Worm (Caenorhabditis elegans): Measurements from ENCODE around the gene F41E6.8.
"Not testable (repeated sequence)": the region's sequence is repeated elsewhere in the genome, so short reads cannot be mapped to it uniquely, and the experiment has no call there.

F41E6.8 gene

DNA sequence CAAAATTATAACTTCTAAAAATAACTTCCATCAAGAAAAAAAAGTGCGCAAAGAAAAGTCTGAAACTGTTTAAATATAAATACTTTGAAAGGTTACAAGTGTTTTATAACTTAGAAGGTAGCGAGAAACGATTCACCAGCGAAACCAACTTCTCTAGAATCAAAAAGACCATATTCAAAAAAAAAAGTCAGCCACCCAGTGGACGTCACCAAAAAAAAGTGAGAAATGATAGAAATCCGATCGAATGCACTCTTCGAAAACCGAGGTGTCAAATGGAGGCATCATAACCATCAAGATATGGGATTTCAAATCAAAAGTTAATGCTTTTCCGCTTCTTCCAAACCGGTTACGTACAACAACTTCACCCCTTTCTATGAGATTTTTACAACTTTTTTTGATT lies 14.8 kb downstream of the F41E6.8 start:
- no peak for TF ChIP-seq unc-62 (GFP tag; optimal IDR thresholded peaks at IDR 0.05)

DNA sequence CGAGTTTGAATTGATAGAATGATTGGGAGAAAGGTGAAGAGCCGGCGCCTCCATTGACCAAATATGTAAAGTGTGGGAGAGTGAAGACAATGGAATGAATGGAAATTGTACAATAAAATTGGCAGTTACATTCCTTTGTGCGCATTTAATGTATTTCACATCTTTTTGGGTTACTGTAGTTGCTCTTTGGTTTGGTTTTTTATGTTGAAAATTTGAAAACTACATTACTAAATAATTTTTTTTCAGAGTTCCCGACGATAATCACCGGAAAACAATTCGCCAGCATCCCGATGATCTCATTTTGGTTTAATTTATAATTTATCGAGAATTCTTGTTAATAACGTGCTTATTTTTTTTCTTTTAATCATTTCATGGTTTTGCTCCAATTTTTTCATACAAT lies 20.4 kb downstream of the F41E6.8 start, which contains the start of gene C10B5.1:
Gene C10B5.1, plus strand, starts transcription at position 301 of the 400 bp plus-strand sequence.
- no peak for TF ChIP-seq unc-62 (GFP tag; optimal IDR thresholded peaks at IDR 0.05)

DNA sequence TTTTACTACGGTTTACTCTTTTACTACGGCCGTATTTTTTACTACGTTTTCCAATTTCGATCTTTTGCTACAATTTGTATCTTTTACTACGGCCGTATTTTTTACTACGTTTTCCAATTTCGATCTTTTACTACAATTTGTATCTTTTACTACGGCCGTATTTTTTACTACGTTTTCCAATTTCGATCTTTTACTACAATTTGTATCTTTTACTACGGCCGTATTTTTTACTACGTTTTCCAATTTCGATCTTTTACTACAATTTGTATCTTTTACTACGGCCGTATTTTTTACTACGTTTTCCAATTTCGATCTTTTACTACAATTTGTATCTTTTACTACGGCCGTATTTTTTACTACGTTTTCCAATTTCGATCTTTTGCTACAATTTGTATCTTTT lies 26.6 kb downstream of the F41E6.8 start, which contains the start of gene F25G6.1:
Gene F25G6.1, plus strand, starts transcription at position 301 of the 400 bp plus-strand sequence.
- TF ChIP-seq unc-62 (GFP tag; optimal IDR thresholded peaks at IDR 0.05), result not testable (repeated sequence)

DNA sequence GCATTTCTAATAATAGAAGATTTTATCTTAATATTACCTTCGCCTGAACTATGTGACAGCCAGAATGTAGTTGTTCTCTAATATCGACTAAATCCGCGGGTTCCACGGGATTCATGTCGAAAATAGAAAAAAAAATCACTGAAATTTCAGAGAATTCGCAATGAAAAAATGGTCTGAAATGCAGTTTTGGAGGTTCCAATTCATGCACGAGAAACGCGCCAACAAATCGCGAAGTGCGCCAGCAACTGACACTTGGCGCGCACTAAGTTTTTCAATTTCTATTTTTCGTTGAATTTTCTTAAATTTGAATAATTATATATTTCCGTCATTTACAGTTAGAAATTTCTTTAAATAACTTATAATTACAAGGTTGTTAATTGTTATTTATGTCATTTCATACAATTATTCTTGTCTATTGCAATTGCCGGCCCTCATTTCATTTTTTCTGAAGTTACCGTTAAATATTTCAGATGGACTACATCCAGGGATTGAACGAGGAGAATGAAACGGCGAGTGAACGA lies 31.4 kb downstream of the F41E6.8 start, which contains the start of the genes F25G6.9 and symk-1:
Gene F25G6.9, minus strand, starts transcription at position 160 of the 521 bp plus-strand sequence.
Gene symk-1, plus strand, starts transcription at position 471 of the 521 bp plus-strand sequence.
- TF ChIP-seq unc-62 (GFP tag; optimal IDR thresholded peaks at IDR 0.05), result no peak

DNA sequence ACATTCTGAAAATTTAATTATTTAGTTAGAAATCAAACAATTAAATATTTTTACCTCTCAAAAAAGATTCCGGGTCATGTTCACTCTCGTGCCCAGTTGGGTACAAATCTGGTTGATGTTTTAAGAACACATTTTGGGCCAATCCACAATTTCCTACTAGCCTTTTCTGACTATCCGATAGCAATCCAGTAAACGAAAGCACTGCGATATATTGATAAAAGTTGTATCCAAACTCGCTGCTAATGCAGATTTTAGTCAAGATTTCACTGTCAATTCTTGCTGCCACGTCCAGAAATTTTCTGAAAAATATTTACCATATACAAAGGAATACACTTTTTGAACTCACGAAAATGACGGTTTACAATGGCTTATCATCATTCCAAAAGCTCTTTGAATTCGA lies 32.1 kb downstream of the F41E6.8 start:
- TF ChIP-seq unc-62 (GFP tag; optimal IDR thresholded peaks at IDR 0.05), result no peak

DNA sequence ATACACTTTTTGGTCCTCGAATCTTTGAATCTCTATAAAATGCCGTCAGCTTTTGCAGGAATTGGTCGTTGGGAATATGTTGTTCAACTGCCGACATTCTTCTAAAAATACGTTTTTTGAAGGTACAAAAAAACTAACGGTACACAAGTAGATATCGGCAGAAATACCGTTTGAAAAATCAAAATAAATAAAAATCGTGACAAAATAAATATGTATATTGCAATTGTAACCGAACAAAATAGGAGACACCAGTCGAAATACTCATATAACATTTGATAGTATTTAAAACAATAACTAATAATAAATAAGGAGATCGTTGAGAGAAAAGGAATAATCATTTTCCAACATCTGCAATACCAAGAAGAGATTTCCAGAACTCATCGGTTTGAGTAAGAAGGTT lies 36.2 kb downstream of the F41E6.8 start, which contains the start of gene F25G6.8:
Gene F25G6.8, minus strand, starts transcription at position 101 of the 400 bp plus-strand sequence.
- TF ChIP-seq unc-62 (GFP tag; optimal IDR thresholded peaks at IDR 0.05), result no peak

DNA sequence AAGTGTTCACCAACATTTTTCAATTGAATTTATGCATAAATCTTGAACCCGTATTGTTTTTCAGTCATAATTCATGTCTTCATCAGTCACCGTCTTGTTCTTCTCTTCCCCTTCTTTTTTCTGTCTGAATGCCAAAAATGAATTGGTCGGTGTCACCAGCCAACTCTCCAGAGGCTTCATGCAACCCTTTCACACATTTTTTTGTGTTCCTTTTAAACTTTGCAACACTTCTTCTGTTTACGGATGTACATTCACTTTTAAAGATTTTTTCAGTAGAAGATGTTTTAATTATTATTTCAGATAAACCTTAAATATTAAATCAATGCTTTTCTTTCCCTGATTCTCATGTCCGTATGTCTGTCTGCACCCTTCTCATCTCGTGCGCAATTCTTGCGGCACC lies 40.4 kb downstream of the F41E6.8 start, which contains the start of gene acr-16:
Gene acr-16, plus strand, starts transcription at position 301 of the 400 bp plus-strand sequence.
- no peak for TF ChIP-seq unc-62 (GFP tag; optimal IDR thresholded peaks at IDR 0.05)

DNA sequence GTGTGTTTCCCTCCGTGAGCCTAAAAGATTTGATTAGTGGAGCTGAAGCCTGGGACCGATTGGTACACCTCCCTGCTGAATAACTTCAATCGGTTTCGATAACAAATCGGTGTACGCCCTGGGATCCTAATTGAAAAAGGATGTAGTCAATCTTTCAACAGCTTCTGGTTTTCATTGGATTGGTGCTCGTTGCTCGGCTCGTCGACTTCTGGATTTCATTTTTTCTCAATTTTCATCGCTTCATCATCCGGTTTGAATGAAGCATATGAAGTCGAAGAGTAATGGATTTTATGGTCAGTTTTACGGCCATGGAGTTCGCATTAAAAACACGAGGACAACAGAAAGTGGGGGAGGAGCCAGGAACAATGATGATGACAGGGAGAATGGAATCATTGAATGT lies 45.4 kb downstream of the F41E6.8 start:
- no peak for TF ChIP-seq unc-62 (GFP tag; optimal IDR thresholded peaks at IDR 0.05)

DNA sequence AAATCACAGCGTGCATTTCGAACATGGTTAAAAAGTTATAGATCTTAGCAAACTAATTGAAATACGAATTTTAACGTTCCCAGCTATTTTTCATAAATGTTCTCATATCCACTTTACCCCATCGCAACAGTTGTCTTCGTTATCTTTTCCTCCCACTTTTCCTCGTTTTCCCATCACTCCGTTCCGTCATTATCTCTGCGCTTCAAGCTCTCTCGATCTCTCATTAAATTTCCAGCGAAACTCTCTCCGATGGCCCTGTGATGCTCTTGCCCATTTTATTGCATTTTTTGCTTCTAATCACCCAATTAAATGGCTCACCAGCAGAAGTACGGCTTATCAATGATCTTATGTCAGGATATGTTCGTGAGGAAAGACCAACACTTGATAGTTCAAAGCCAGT lies 48.9 kb downstream of the F41E6.8 start, which contains the start of gene acr-15:
Gene acr-15, plus strand, starts transcription at position 236 of the 400 bp plus-strand sequence.
- no peak for TF ChIP-seq unc-62 (GFP tag; optimal IDR thresholded peaks at IDR 0.05)
